Fruit fly (Drosophila melanogaster) whole organism, embryonic: ENCODE data around the gene CG10996.

Experiments
- Abd-B ChIP-seq: fragments of 200-800 bp; sonication (Bioruptor generic); optimal IDR thresholded peaks from 2 replicates; lab custom pipeline; 2018; ENCODE audit warnings: missing biosample characterization, mild to moderate bottlenecking, missing genetic modification characterization, moderate library complexity
- Bteb2 ChIP-seq: fragments of 200-800 bp; sonication (Bioruptor generic); optimal IDR thresholded peaks from 2 replicates; lab custom pipeline; 2016; ENCODE audit warnings: missing biosample characterization, missing genetic modification characterization
- CG12769 ChIP-seq: fragments of 200-800 bp; sonication (Bioruptor generic); optimal IDR thresholded peaks from 2 replicates; lab custom pipeline; 2019; ENCODE audit warnings: missing biosample characterization, mild to moderate bottlenecking, missing genetic modification characterization, moderate library complexity
- CG12942 ChIP-seq: fragments of 200-800 bp; sonication (Bioruptor generic); optimal IDR thresholded peaks from 3 replicates; lab custom pipeline; 2016; ENCODE audit warnings: missing biosample characterization, missing genetic modification characterization
- CG15011 ChIP-seq: fragments of 200-800 bp; sonication (Bioruptor generic); optimal IDR thresholded peaks from 3 replicates; lab custom pipeline; 2018; ENCODE audit warnings: missing biosample characterization, mild to moderate bottlenecking, missing genetic modification characterization
- CG17186 ChIP-seq: fragments of 200-800 bp; sonication (Bioruptor generic); optimal IDR thresholded peaks from 3 replicates; lab custom pipeline; 2017; ENCODE audit warnings: missing biosample characterization, missing genetic modification reagents, missing genetic modification characterization
- CG17359 ChIP-seq: fragments of 200-800 bp; sonication (Bioruptor generic); optimal IDR thresholded peaks from 3 replicates; lab custom pipeline; 2018; ENCODE audit warnings: missing biosample characterization, mild to moderate bottlenecking, missing genetic modification characterization, moderate library complexity
- CG2129 ChIP-seq: fragments of 200-800 bp; sonication (Bioruptor generic); IDR thresholded peaks from 2 replicates; pipeline ENCODE4 v1.3.6; 2022; ENCODE audit warnings: missing biosample characterization, missing genetic modification characterization; ENCODE audit not compliant: partially characterized antibody
- CG30020 ChIP-seq: fragments of 200-800 bp; optimal IDR thresholded peaks from 2 replicates; lab custom pipeline; 2019; ENCODE audit warnings: missing biosample characterization, mild to moderate bottlenecking, missing genetic modification characterization, moderate library complexity
- CG3065 ChIP-seq: fragments of 200-800 bp; sonication (Bioruptor generic); optimal IDR thresholded peaks from 2 replicates; lab custom pipeline; 2016; ENCODE audit warnings: missing biosample characterization, missing genetic modification characterization
- CG32532 ChIP-seq: fragments of 200-800 bp; sonication (Bioruptor generic); IDR thresholded peaks from 2 replicates; pipeline ENCODE4 v1.3.6; 2022; ENCODE audit warnings: missing biosample characterization, missing genetic modification characterization
- CG33213 ChIP-seq: fragments of 200-800 bp; sonication (Bioruptor generic); optimal IDR thresholded peaks from 3 replicates; lab custom pipeline; 2016; ENCODE audit warnings: missing biosample characterization, missing genetic modification characterization
- CG4328 ChIP-seq: fragments of 200-800 bp; sonication (Bioruptor generic); optimal IDR thresholded peaks from 3 replicates; lab custom pipeline; 2017; ENCODE audit warnings: missing biosample characterization, missing genetic modification reagents, missing genetic modification characterization
- CG4854 ChIP-seq: fragments of 200-800 bp; sonication (Bioruptor generic); optimal IDR thresholded peaks from 2 replicates; lab custom pipeline; 2016; ENCODE audit warnings: missing biosample characterization, missing genetic modification characterization, inconsistent platforms
- CG5180 ChIP-seq: fragments of 200-800 bp; sonication (Bioruptor generic); optimal IDR thresholded peaks from 3 replicates; lab custom pipeline; 2017; ENCODE audit warnings: missing biosample characterization, missing genetic modification characterization, mild to moderate bottlenecking, moderate library complexity, missing genetic modification reagents
- CG6765 ChIP-seq: fragments of 200-800 bp; sonication (Bioruptor generic); optimal IDR thresholded peaks from 3 replicates; lab custom pipeline; 2017; ENCODE audit warnings: missing biosample characterization, mild to moderate bottlenecking, missing genetic modification characterization
- CG7839 ChIP-seq: fragments of 200-800 bp; sonication (Bioruptor generic); optimal IDR thresholded peaks from 3 replicates; lab custom pipeline; 2018; ENCODE audit warnings: missing biosample characterization, mild to moderate bottlenecking, missing genetic modification characterization, moderate library complexity
- CG8944 ChIP-seq: fragments of 200-800 bp; sonication (Bioruptor generic); optimal IDR thresholded peaks from 3 replicates; lab custom pipeline; 2016; ENCODE audit warnings: missing biosample characterization, missing genetic modification characterization
- CG9609 ChIP-seq: fragments of 200-800 bp; sonication (Bioruptor generic); optimal IDR thresholded peaks from 3 replicates; lab custom pipeline; 2016; ENCODE audit warnings: missing biosample characterization, missing genetic modification characterization
- CG9817 ChIP-seq: fragments of 200-800 bp; sonication (Bioruptor generic); optimal IDR thresholded peaks from 2 replicates; lab custom pipeline; 2018; ENCODE audit warnings: missing biosample characterization, mild to moderate bottlenecking, missing genetic modification characterization, moderate library complexity
- CG9932 ChIP-seq: fragments of 200-800 bp; sonication (Bioruptor generic); IDR thresholded peaks from 2 replicates; pipeline ENCODE4 v1.3.6; 2022; ENCODE audit warnings: missing biosample characterization, missing genetic modification characterization
- Deaf1 ChIP-seq: fragments of 200-800 bp; optimal IDR thresholded peaks from 3 replicates; lab custom pipeline; 2019; ENCODE audit warnings: missing biosample characterization, mild to moderate bottlenecking, missing genetic modification characterization, moderate library complexity
- Dek ChIP-seq: fragments of 200-800 bp; sonication (Bioruptor generic); optimal IDR thresholded peaks from 3 replicates; lab custom pipeline; 2019; ENCODE audit warnings: missing biosample characterization, mild to moderate bottlenecking, missing genetic modification characterization, moderate library complexity
- Doc2 ChIP-seq: fragments of 200-800 bp; sonication (Bioruptor generic); IDR thresholded peaks from 2 replicates; pipeline ENCODE4 v1.3.6; 2022; ENCODE audit warnings: missing biosample characterization, missing genetic modification characterization
- Dref ChIP-seq: fragments of 200-800 bp; sonication (Bioruptor generic); IDR thresholded peaks from 2 replicates; pipeline ENCODE4 v1.3.6; 2022; ENCODE audit warnings: missing biosample characterization, missing genetic modification characterization
- E2f1 ChIP-seq: fragments of 200-800 bp; sonication (Bioruptor generic); IDR thresholded peaks from 2 replicates; pipeline ENCODE4 v1.3.6; 2022; ENCODE audit warnings: missing biosample characterization, missing genetic modification characterization
- Eip74EF ChIP-seq, 2 experiments: fragments of 200-800 bp in 1 of 2; fragments of >200 bp in 1 of 2; sonication (Bioruptor generic) in 1 of 2; optimal IDR thresholded peaks; 2 replicates each; lab custom pipeline; 2017 to 2019; ENCODE audit warnings: missing biosample characterization in 2 of 2, missing genetic modification characterization in 2 of 2, mild to moderate bottlenecking in 1 of 2, moderate library complexity in 1 of 2
- Fer3 ChIP-seq: fragments of 200-800 bp; sonication (Bioruptor generic); optimal IDR thresholded peaks from 2 replicates; lab custom pipeline; 2018; ENCODE audit warnings: missing biosample characterization, mild to moderate bottlenecking, missing genetic modification characterization, moderate library complexity
- Myb ChIP-seq: fragments of 200-800 bp; sonication (Bioruptor generic); optimal IDR thresholded peaks from 2 replicates; lab custom pipeline; 2016; ENCODE audit warnings: missing biosample characterization, missing genetic modification characterization
- NC2α ChIP-seq: fragments of 200-800 bp; sonication (Bioruptor generic); optimal IDR thresholded peaks from 2 replicates; lab custom pipeline; 2016; ENCODE audit warnings: missing biosample characterization, missing genetic modification characterization
- Ravus ChIP-seq: fragments of 200-800 bp; sonication (Bioruptor generic); IDR thresholded peaks from 2 replicates; pipeline ENCODE4 v1.3.6; 2022; ENCODE audit warnings: missing biosample characterization, missing genetic modification characterization
- Spps ChIP-seq: fragments of 200-800 bp; sonication (Bioruptor generic); optimal IDR thresholded peaks from 2 replicates; lab custom pipeline; 2018; ENCODE audit warnings: missing biosample characterization, mild to moderate bottlenecking, missing genetic modification characterization
- Sry-β ChIP-seq: fragments of 200-800 bp; sonication (Bioruptor generic); optimal IDR thresholded peaks from 2 replicates; lab custom pipeline; 2018; ENCODE audit warnings: missing biosample characterization, mild to moderate bottlenecking, missing genetic modification characterization, moderate library complexity
- Xrp1 ChIP-seq: fragments of 200-800 bp; sonication (Bioruptor generic); IDR thresholded peaks from 2 replicates; pipeline ENCODE4 v1.3.6; 2022; ENCODE audit warnings: missing biosample characterization, missing genetic modification characterization
- amos ChIP-seq: fragments of 200-800 bp; sonication (Bioruptor generic); IDR thresholded peaks from 2 replicates; pipeline ENCODE4 v1.3.6; 2022; ENCODE audit warnings: missing biosample characterization, missing genetic modification characterization; ENCODE audit not compliant: partially characterized antibody
- bowl ChIP-seq: fragments of 200-800 bp; sonication (Bioruptor generic); IDR thresholded peaks from 2 replicates; pipeline ENCODE4 v1.3.6; 2022; ENCODE audit warnings: missing biosample characterization, missing genetic modification characterization
- cg ChIP-seq: fragments of 200-800 bp; sonication (Bioruptor generic); optimal IDR thresholded peaks from 3 replicates; lab custom pipeline; 2019; ENCODE audit warnings: missing biosample characterization, mild to moderate bottlenecking, missing genetic modification characterization, moderate library complexity
- da ChIP-seq: fragments of 200-800 bp; sonication (Bioruptor generic); optimal IDR thresholded peaks from 2 replicates; lab custom pipeline; 2016; ENCODE audit warnings: missing biosample characterization, missing genetic modification characterization
- dpn ChIP-seq, 2 experiments: fragments of 200-800 bp; sonication (Bioruptor generic); optimal IDR thresholded peaks; 3 replicates each; lab custom pipeline; 2016; ENCODE audit warnings: missing biosample characterization in 2 of 2, missing genetic modification characterization in 2 of 2
- esg ChIP-seq: fragments of 200-800 bp; sonication (Bioruptor generic); conservative IDR thresholded peaks from 2 replicates; pipeline ENCODE4 v1.3.6; 2022; ENCODE audit warnings: missing biosample characterization, missing genetic modification characterization
- fru ChIP-seq: fragments of >200 bp; optimal IDR thresholded peaks from 2 replicates; lab custom pipeline; 2017
- gsb-n ChIP-seq: fragments of 200-800 bp; sonication (Bioruptor generic); optimal IDR thresholded peaks from 3 replicates; lab custom pipeline; 2018; ENCODE audit warnings: missing biosample characterization, mild to moderate bottlenecking, missing genetic modification characterization
- luna ChIP-seq: fragments of 200-800 bp; sonication (Bioruptor generic); optimal IDR thresholded peaks from 2 replicates; lab custom pipeline; 2016; ENCODE audit warnings: missing biosample characterization, missing genetic modification characterization
- ranshi ChIP-seq: fragments of 200-800 bp; sonication (Bioruptor generic); IDR thresholded peaks from 2 replicates; pipeline ENCODE4 v1.3.6; 2022; ENCODE audit warnings: missing biosample characterization, missing genetic modification characterization
- sd ChIP-seq: fragments of 200-800 bp; sonication (Bioruptor generic); optimal IDR thresholded peaks from 3 replicates; lab custom pipeline; 2018; ENCODE audit warnings: missing biosample characterization, mild to moderate bottlenecking, missing genetic modification characterization, moderate library complexity
- slp2 ChIP-seq: fragments of 200-800 bp; sonication (Bioruptor generic); optimal IDR thresholded peaks from 2 replicates; lab custom pipeline; 2016; ENCODE audit warnings: missing biosample characterization, missing genetic modification characterization
- sna ChIP-seq: fragments of 200-800 bp; sonication (Bioruptor generic); IDR thresholded peaks from 2 replicates; pipeline ENCODE4 v1.3.6; 2022; ENCODE audit warnings: missing biosample characterization, missing genetic modification characterization; ENCODE audit not compliant: partially characterized antibody
- sr ChIP-seq: fragments of 200-800 bp; sonication (Bioruptor generic); IDR thresholded peaks from 3 replicates; pipeline ENCODE4 v1.3.6; 2022; ENCODE audit warnings: missing biosample characterization, missing genetic modification characterization
- tna ChIP-seq: fragments of 200-800 bp; sonication (Bioruptor generic); IDR thresholded peaks from 2 replicates; pipeline ENCODE4 v1.3.6; 2022; ENCODE audit warnings: missing biosample characterization, missing genetic modification characterization; ENCODE audit not compliant: partially characterized antibody
- z ChIP-seq: fragments of 200-800 bp; sonication (Bioruptor generic); IDR thresholded peaks from 3 replicates; pipeline ENCODE4 v1.3.6; 2022; ENCODE audit warnings: missing biosample characterization, missing genetic modification characterization

CG10996 gene

dm6 chrX:13821775-13822493 is 24.5 kb upstream of the CG10996 start, which contains the start of gene Clic (continued):
- TF ChIP-seq CG15011 (GFP tag; lab: Kevin White, UChicago), result no peak
- TF ChIP-seq ranshi (GFP tag; lab: Robert Waterston, UW), result peak; percentile 31; the same call in 1 of the 2 replicates
- TF ChIP-seq gsb-n (tag; lab: Kevin White, UChicago), result no peak
- peak in 1 of 2 experiments; percentile 11 for TF ChIP-seq dpn (GFP tag; optimal IDR thresholded peaks at IDR 0.05; lab: Kevin White, UChicago)
- peak; percentile 34; the same call in 1 of the 2 replicates for TF ChIP-seq CG32532
- no peak for TF ChIP-seq sd
- no peak for TF ChIP-seq sna (GFP tag; lab: Robert Waterston, UW)
- no peak for TF ChIP-seq CG12769 (tag; lab: Kevin White, UChicago)
- TF ChIP-seq Xrp1 (GFP tag; lab: Robert Waterston, UW), result no peak
- TF ChIP-seq E2f1 (GFP tag; lab: Robert Waterston, UW), result no peak
- no peak for TF ChIP-seq luna (GFP tag; lab: Kevin White, UChicago)
- peak; percentile 50; the same call in 1 of the 2 replicates for TF ChIP-seq amos (GFP tag; lab: Robert Waterston, UW)
- no peak for TF ChIP-seq Myb (GFP tag; lab: Kevin White, UChicago)
- TF ChIP-seq Dref, result peak; percentile 36
- no peak for TF ChIP-seq CG4854 (GFP tag; lab: Kevin White, UChicago)
- TF ChIP-seq CG7839 (tag; lab: Kevin White, UChicago), result no peak
- TF ChIP-seq CG33213 (GFP tag; lab: Kevin White, UChicago), result peak; percentile 7
- TF ChIP-seq fru (lab: Kevin White, UChicago), result no peak
- TF ChIP-seq CG4328 (GFP tag; lab: Kevin White, UChicago), result peak; percentile 4
- peak; percentile 19 for TF ChIP-seq CG30020 (tag; lab: Kevin White, UChicago)
- TF ChIP-seq z (GFP tag; lab: Robert Waterston, UW), result no peak
- peak; percentile 16 for TF ChIP-seq Fer3 (tag; lab: Kevin White, UChicago)
- TF ChIP-seq Deaf1 (tag; lab: Kevin White, UChicago), result peak; percentile 4
- TF ChIP-seq Ravus (GFP tag; lab: Robert Waterston, UW), result no peak
- no peak for TF ChIP-seq CG6765 (GFP tag; lab: Kevin White, UChicago)
- no peak; the same call in 1 of the 2 replicates for TF ChIP-seq CG9932 (GFP tag; lab: Robert Waterston, UW)
- TF ChIP-seq CG17359 (tag; lab: Kevin White, UChicago), result no peak
- TF ChIP-seq tna (GFP tag; lab: Robert Waterston, UW), result peak; percentile 15; the same call in 1 of the 2 replicates
- TF ChIP-seq CG2129 (GFP tag; lab: Robert Waterston, UW), result no peak
- TF ChIP-seq slp2 (GFP tag; lab: Kevin White, UChicago), result no peak
- TF ChIP-seq CG8944 (GFP tag; lab: Kevin White, UChicago), result no peak
- no peak for TF ChIP-seq Doc2 (GFP tag; lab: Robert Waterston, UW)
- no peak for TF ChIP-seq Sry-β (GFP tag; lab: Kevin White, UChicago)
- no peak for TF ChIP-seq esg
- no peak for TF ChIP-seq CG17186 (GFP tag; lab: Kevin White, UChicago)
- TF ChIP-seq Bteb2 (GFP tag; lab: Kevin White, UChicago), result no peak
- no peak for TF ChIP-seq Spps (tag; lab: Kevin White, UChicago)
- no peak for TF ChIP-seq bowl (GFP tag; lab: Robert Waterston, UW)
- TF ChIP-seq CG9817 (tag; lab: Kevin White, UChicago), result no peak
- TF ChIP-seq da, result no peak
- no peak for TF ChIP-seq CG3065
- no peak for TF ChIP-seq Abd-B (GFP tag; lab: Kevin White, UChicago)
- TF ChIP-seq NC2α (GFP tag; lab: Kevin White, UChicago), result no peak
- TF ChIP-seq CG9609 (GFP tag; lab: Kevin White, UChicago), result no peak
- TF ChIP-seq cg, result peak; percentile 84
- no peak for TF ChIP-seq Eip74EF (GFP tag; optimal IDR thresholded peaks at IDR 0.05; lab: Kevin White, UChicago)
- TF ChIP-seq CG5180 (GFP tag; lab: Kevin White, UChicago), result no peak
- no peak for TF ChIP-seq CG12942 (GFP tag; lab: Kevin White, UChicago)
- 0 out of 3 replicates have a peak, but pooled peaks have one; percentile 4 for TF ChIP-seq sr (GFP tag; lab: Robert Waterston, UW)
- TF ChIP-seq Dek (tag; lab: Kevin White, UChicago), result peak; percentile 26
